Fruit fly (Drosophila melanogaster) whole organism, prepupa: ENCODE results near the gene wdb.

ENCODE experiments used
- CG10631 ChIP-seq: fragments of 200-800 bp; sonication (Bioruptor generic); optimal IDR thresholded peaks from 2 replicates; lab custom pipeline; 2016; ENCODE audit warnings: missing biosample characterization, missing genetic modification characterization
- CG10669 ChIP-seq: fragments of 200-800 bp; sonication (Bioruptor generic); optimal IDR thresholded peaks from 3 replicates; lab custom pipeline; 2018; ENCODE audit warnings: missing biosample characterization, mild to moderate bottlenecking, missing genetic modification characterization, moderate library complexity
- CG11294 ChIP-seq: fragments of 200-800 bp; sonication (Bioruptor generic); IDR thresholded peaks from 2 replicates; pipeline ENCODE4 v1.3.6; 2022; ENCODE audit warnings: missing biosample characterization, missing genetic modification characterization
- CG11762 ChIP-seq: fragments of 200-800 bp; sonication (Bioruptor generic); optimal IDR thresholded peaks from 3 replicates; lab custom pipeline; 2016; ENCODE audit warnings: missing biosample characterization, missing genetic modification characterization; ENCODE audit not compliant: insufficient read depth
- CG15336 ChIP-seq: fragments of 200-800 bp; sonication (Bioruptor generic); IDR thresholded peaks from 2 replicates; pipeline ENCODE4 v1.3.6; 2022; ENCODE audit warnings: missing biosample characterization, missing genetic modification characterization
- CG1621 ChIP-seq: fragments of 200-800 bp; sonication (Bioruptor generic); optimal IDR thresholded peaks from 3 replicates; lab custom pipeline; 2018; ENCODE audit warnings: missing biosample characterization, mild to moderate bottlenecking, missing genetic modification characterization
- CG16779 ChIP-seq: fragments of 200-800 bp; sonication (Bioruptor generic); optimal IDR thresholded peaks from 3 replicates; lab custom pipeline; 2017; ENCODE audit warnings: missing biosample characterization, mild to moderate bottlenecking, missing genetic modification characterization
- CG3032 ChIP-seq: fragments of 200-800 bp; optimal IDR thresholded peaks from 2 replicates; lab custom pipeline; 2019; ENCODE audit warnings: missing biosample characterization, mild to moderate bottlenecking, missing genetic modification characterization, moderate library complexity
- CG31627 ChIP-seq: fragments of 200-800 bp; sonication (Bioruptor generic); optimal IDR thresholded peaks from 3 replicates; lab custom pipeline; 2016; ENCODE audit warnings: missing biosample characterization, missing genetic modification characterization
- CG32006 ChIP-seq: fragments of 200-800 bp; sonication (Bioruptor generic); optimal IDR thresholded peaks from 3 replicates; lab custom pipeline; 2017; ENCODE audit warnings: missing biosample characterization, mild to moderate bottlenecking, missing genetic modification characterization
- CG34406 ChIP-seq: fragments of 200-800 bp; sonication (Bioruptor generic); optimal IDR thresholded peaks from 3 replicates; lab custom pipeline; 2016; ENCODE audit warnings: missing biosample characterization, missing genetic modification characterization
- CG3919 ChIP-seq: fragments of 200-800 bp; sonication (Bioruptor generic); optimal IDR thresholded peaks from 3 replicates; lab custom pipeline; 2016; ENCODE audit warnings: missing biosample characterization, missing genetic modification characterization
- CG6163 ChIP-seq: fragments of 200-800 bp; sonication (Bioruptor generic); IDR thresholded peaks from 3 replicates; pipeline ENCODE4 v1.3.6; 2022; ENCODE audit warnings: missing biosample characterization, missing genetic modification characterization
- CG6276 ChIP-seq: fragments of 200-800 bp; sonication (Bioruptor generic); optimal IDR thresholded peaks from 2 replicates; lab custom pipeline; 2017; ENCODE audit warnings: missing biosample characterization, mild to moderate bottlenecking, missing genetic modification characterization
- CG6792 ChIP-seq: fragments of 200-800 bp; sonication (Bioruptor generic); optimal IDR thresholded peaks from 3 replicates; lab custom pipeline; 2016; ENCODE audit warnings: missing biosample characterization, missing genetic modification characterization
- CG6808 ChIP-seq: fragments of 200-800 bp; sonication (Bioruptor generic); optimal IDR thresholded peaks from 3 replicates; lab custom pipeline; 2017; ENCODE audit warnings: missing biosample characterization, missing genetic modification characterization, mild to moderate bottlenecking, moderate library complexity, missing genetic modification reagents
- CG6854 ChIP-seq: fragments of 200-800 bp; sonication (Bioruptor generic); optimal IDR thresholded peaks from 2 replicates; lab custom pipeline; 2017; ENCODE audit warnings: missing biosample characterization, mild to moderate bottlenecking, missing genetic modification characterization
- CG8119 ChIP-seq: fragments of 200-800 bp; sonication (Bioruptor generic); IDR thresholded peaks from 3 replicates; pipeline ENCODE4 v1.3.6; 2022; ENCODE audit warnings: missing biosample characterization, missing genetic modification characterization
- CG8319 ChIP-seq: fragments of 200-800 bp; sonication (Bioruptor generic); optimal IDR thresholded peaks from 3 replicates; lab custom pipeline; 2016; ENCODE audit warnings: missing biosample characterization, missing genetic modification characterization
- CG8632 ChIP-seq: fragments of 200-800 bp; sonication (Bioruptor generic); optimal IDR thresholded peaks from 3 replicates; lab custom pipeline; 2016; ENCODE audit warnings: missing biosample characterization, missing genetic modification characterization
- CG9139 ChIP-seq: fragments of 200-800 bp; sonication (Bioruptor generic); optimal IDR thresholded peaks from 3 replicates; lab custom pipeline; 2017; ENCODE audit warnings: missing biosample characterization, mild to moderate bottlenecking, missing genetic modification characterization
- Eip75B ChIP-seq: fragments of 200-800 bp; sonication (Bioruptor generic); optimal IDR thresholded peaks from 3 replicates; lab custom pipeline; 2016; ENCODE audit warnings: missing biosample characterization, missing genetic modification characterization
- Eip78C ChIP-seq: fragments of 200-800 bp; sonication (Bioruptor generic); peaks from one replicate; lab custom pipeline; 2016; ENCODE audit warnings: missing biosample characterization, missing genetic modification characterization
- Eip93F ChIP-seq: fragments of 200-800 bp; sonication (Bioruptor generic); optimal IDR thresholded peaks from 2 replicates; lab custom pipeline; 2016; ENCODE audit warnings: missing biosample characterization, mild to moderate bottlenecking, missing genetic modification characterization
- Ets21C ChIP-seq: fragments of 200-800 bp; sonication (Bioruptor generic); optimal IDR thresholded peaks from 3 replicates; lab custom pipeline; 2016; ENCODE audit warnings: missing biosample characterization, missing genetic modification characterization
- Ets96B ChIP-seq: fragments of 200-800 bp; optimal IDR thresholded peaks from 2 replicates; lab custom pipeline; 2019; ENCODE audit warnings: missing biosample characterization, mild to moderate bottlenecking, missing genetic modification characterization, moderate library complexity
- Gug ChIP-seq: fragments of 200-800 bp; sonication (Bioruptor generic); IDR thresholded peaks from 2 replicates; pipeline ENCODE4 v1.3.6; 2022; ENCODE audit warnings: missing biosample characterization, missing genetic modification characterization
- Hr38 ChIP-seq: sonication (Bioruptor generic); optimal IDR thresholded peaks from 2 replicates; lab custom pipeline; 2016; ENCODE audit warnings: missing biosample characterization, missing genetic modification characterization
- Hr39 ChIP-seq: fragments of 200-800 bp; sonication (Bioruptor generic); optimal IDR thresholded peaks from 2 replicates; lab custom pipeline; 2016; ENCODE audit warnings: missing biosample characterization, missing genetic modification characterization
- Lpt ChIP-seq: fragments of 200-800 bp; sonication (Bioruptor generic); optimal IDR thresholded peaks from 3 replicates; lab custom pipeline; 2016; ENCODE audit warnings: missing biosample characterization, missing genetic modification characterization
- Met ChIP-seq: fragments of 200-800 bp; sonication (Bioruptor generic); optimal IDR thresholded peaks from 3 replicates; lab custom pipeline; 2016; ENCODE audit warnings: missing biosample characterization, missing genetic modification characterization
- OdsH ChIP-seq: fragments of 200-800 bp; sonication (Bioruptor generic); optimal IDR thresholded peaks from 3 replicates; lab custom pipeline; 2016; ENCODE audit warnings: missing biosample characterization, missing genetic modification characterization
- Smox ChIP-seq: fragments of 200-800 bp; sonication (Bioruptor generic); optimal IDR thresholded peaks from 3 replicates; lab custom pipeline; 2016; ENCODE audit warnings: missing biosample characterization, missing genetic modification characterization
- Sox102F ChIP-seq: fragments of 200-800 bp; sonication (Bioruptor generic); optimal IDR thresholded peaks from 2 replicates; lab custom pipeline; 2016; ENCODE audit warnings: missing biosample characterization, mild to moderate bottlenecking, missing genetic modification characterization
- Sox14 ChIP-seq: fragments of 200-800 bp; sonication (Bioruptor generic); optimal IDR thresholded peaks from 3 replicates; lab custom pipeline; 2016; ENCODE audit warnings: missing biosample characterization, missing genetic modification characterization
- achi ChIP-seq: fragments of 200-800 bp; sonication (Bioruptor generic); optimal IDR thresholded peaks from 3 replicates; lab custom pipeline; 2016; ENCODE audit warnings: missing biosample characterization, missing genetic modification characterization
- acj6 ChIP-seq: fragments of 200-800 bp; sonication (Bioruptor generic); optimal IDR thresholded peaks from 3 replicates; lab custom pipeline; 2016; ENCODE audit warnings: missing biosample characterization, missing genetic modification characterization
- cyc ChIP-seq: fragments of 200-800 bp; sonication (Bioruptor generic); optimal IDR thresholded peaks from 3 replicates; lab custom pipeline; 2016; ENCODE audit warnings: missing biosample characterization, missing genetic modification characterization
- dsx ChIP-seq: fragments of 200-800 bp; optimal IDR thresholded peaks from 3 replicates; lab custom pipeline; 2019; ENCODE audit warnings: missing biosample characterization, mild to moderate bottlenecking, missing genetic modification characterization, moderate library complexity; ENCODE audit not compliant: poor library complexity, severe bottlenecking
- eg ChIP-seq: fragments of 200-800 bp; sonication (Bioruptor generic); IDR thresholded peaks from 3 replicates; pipeline ENCODE4 v1.3.6; 2022; ENCODE audit warnings: missing biosample characterization, missing genetic modification characterization
- esn ChIP-seq: fragments of 200-800 bp; sonication (Bioruptor generic); optimal IDR thresholded peaks from 2 replicates; lab custom pipeline; 2016; ENCODE audit warnings: missing biosample characterization, mild to moderate bottlenecking, missing genetic modification characterization, moderate library complexity
- net ChIP-seq: fragments of 200-800 bp; sonication (Bioruptor generic); optimal IDR thresholded peaks from 3 replicates; lab custom pipeline; 2016; ENCODE audit warnings: missing biosample characterization, missing genetic modification characterization
- spab ChIP-seq: fragments of 200-800 bp; sonication (Bioruptor generic); optimal IDR thresholded peaks from 2 replicates; lab custom pipeline; 2017; ENCODE audit warnings: missing biosample characterization, mild to moderate bottlenecking, missing genetic modification characterization, missing genetic modification reagents
- svp ChIP-seq: fragments of 200-800 bp; sonication (Bioruptor generic); peaks from one replicate; lab custom pipeline; 2016; ENCODE audit warnings: missing biosample characterization, missing genetic modification characterization
- topi ChIP-seq: fragments of 200-800 bp; sonication (Bioruptor generic); optimal IDR thresholded peaks from 3 replicates; lab custom pipeline; 2016; ENCODE audit warnings: missing biosample characterization, missing genetic modification characterization
- vri ChIP-seq: fragments of 200-800 bp; sonication (Bioruptor generic); optimal IDR thresholded peaks from 3 replicates; lab custom pipeline; 2016; ENCODE audit warnings: missing biosample characterization, mild to moderate bottlenecking, missing genetic modification characterization

Gene wdb

DNA sequence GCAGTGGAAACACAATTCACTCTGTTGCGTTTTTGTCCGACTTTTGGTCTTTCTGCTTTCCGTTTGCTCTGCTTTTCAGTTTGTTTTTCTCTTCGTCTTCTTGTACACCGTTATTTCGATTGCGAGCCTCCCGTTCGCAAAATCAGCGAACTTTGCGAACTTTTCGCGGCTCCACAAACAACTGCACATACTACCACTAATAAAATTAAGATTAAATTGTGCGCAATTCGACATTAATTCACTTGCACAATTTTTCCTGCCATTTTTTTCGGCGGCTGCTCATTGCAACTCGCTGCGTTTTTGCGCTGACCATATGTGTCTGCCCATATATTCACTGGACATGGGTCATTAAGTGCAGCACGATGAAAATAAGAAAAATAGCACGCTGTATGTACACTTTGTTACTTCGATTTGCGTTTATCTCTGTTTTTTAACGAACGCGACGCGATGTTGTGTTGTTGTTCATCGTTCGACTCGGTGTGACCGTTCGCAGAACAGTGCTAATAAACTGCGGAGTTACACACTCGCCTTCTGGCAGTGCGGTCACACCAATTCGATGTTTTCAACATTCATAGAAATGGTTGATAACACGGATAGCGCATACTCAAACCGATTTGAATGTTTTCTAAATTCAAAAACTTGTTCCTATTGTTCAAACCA, 23.3 kb downstream of the wdb start, which contains the start of gene Klp98A:
TSS of gene Klp98A (minus strand) at position 486 of the 660 bp plus-strand sequence.
- peak; percentile 38 for TF ChIP-seq esn (GFP tag; lab: Kevin White, UChicago)
- TF ChIP-seq CG6808 (GFP tag; lab: Kevin White, UChicago), result no peak
- TF ChIP-seq CG8119, result no peak; the same call in 2 of the 3 replicates
- TF ChIP-seq CG6854 (GFP tag; lab: Kevin White, UChicago), result peak; percentile 50
- TF ChIP-seq CG16779 (tag; lab: Kevin White, UChicago), result no peak
- TF ChIP-seq Sox14, result peak; percentile 46
- TF ChIP-seq dsx (GFP tag; lab: Kevin White, UChicago), result peak; percentile 54
- TF ChIP-seq Eip78C (GFP tag; lab: Kevin White, UChicago), result peak; percentile 54
- no peak for TF ChIP-seq Ets96B
- TF ChIP-seq cyc (GFP tag; lab: Kevin White, UChicago), result no peak
- TF ChIP-seq Hr39 (GFP tag; lab: Kevin White, UChicago), result no peak
- no peak for TF ChIP-seq CG8632 (GFP tag; lab: Kevin White, UChicago)
- TF ChIP-seq CG15336, result peak; percentile 42; the same call in 1 of the 2 replicates
- TF ChIP-seq CG8319 (GFP tag; lab: Kevin White, UChicago), result no peak
- no peak for TF ChIP-seq CG1621 (tag; lab: Kevin White, UChicago)
- peak; percentile 28 for TF ChIP-seq vri
- TF ChIP-seq CG3032 (tag; lab: Kevin White, UChicago), result no peak
- no peak for TF ChIP-seq Gug (GFP tag; lab: Robert Waterston, UW)

DNA sequence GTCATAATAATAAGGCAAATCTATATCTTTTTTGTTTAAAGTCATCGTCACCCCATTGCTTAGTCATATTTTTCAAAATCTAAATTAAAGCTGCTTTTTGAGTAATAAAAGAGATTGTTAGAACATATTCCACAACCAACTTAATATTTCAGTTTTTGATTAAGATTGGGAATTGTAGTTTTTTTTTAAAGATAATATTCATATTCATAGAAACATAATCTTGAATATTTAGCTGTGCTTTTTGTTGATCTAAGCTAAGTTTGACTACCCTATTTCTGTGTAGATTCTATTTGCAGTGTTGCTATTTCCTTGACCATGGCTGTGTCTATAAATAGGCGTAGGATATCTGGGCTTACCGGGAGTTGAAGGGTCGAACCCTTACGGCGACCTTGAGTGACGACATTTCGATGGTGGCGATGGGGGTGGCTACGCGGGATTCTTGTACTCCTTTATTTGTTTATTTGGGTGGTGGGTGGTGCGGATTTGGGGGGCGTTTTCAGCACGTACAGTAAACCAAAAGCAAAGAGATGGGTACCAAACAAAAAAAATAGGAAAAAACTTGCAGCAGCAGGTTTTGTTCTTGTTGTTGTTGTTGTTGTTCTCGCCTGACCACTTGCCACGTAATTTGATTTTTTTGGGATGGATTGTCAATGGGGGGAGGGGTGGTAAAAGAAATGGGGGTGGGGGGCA, 23.9 kb downstream of the wdb start:
- TF ChIP-seq CG10669 (GFP tag; lab: Kevin White, UChicago) (peak; percentile 11), net (GFP tag; lab: Kevin White, UChicago) (no peak), Lpt (GFP tag; lab: Kevin White, UChicago) (no peak), OdsH (no peak), CG32006 (GFP tag; lab: Kevin White, UChicago) (no peak), topi (peak; percentile 0), CG8632 (GFP tag; lab: Kevin White, UChicago) (no peak), dsx (GFP tag; lab: Kevin White, UChicago) (no peak), CG34406 (GFP tag; lab: Kevin White, UChicago) (no peak), esn (GFP tag; lab: Kevin White, UChicago) (peak; percentile 19), Ets21C (GFP tag; lab: Kevin White, UChicago) (no peak), Sox14 (no peak), vri (no peak), CG15336 (no peak), CG9139 (GFP tag; lab: Kevin White, UChicago) (no peak), Hr38 (GFP tag; lab: Kevin White, UChicago) (no peak), Eip93F (no peak), spab (GFP tag; lab: Kevin White, UChicago) (no peak), eg (no peak), CG1621 (tag; lab: Kevin White, UChicago) (no peak), Ets96B (peak; percentile 5), CG3919 (no peak), Hr39 (GFP tag; lab: Kevin White, UChicago) (no peak), Gug (GFP tag; lab: Robert Waterston, UW) (no peak), CG11762 (GFP tag; lab: Kevin White, UChicago) (no peak), CG6808 (GFP tag; lab: Kevin White, UChicago) (no peak), CG8319 (GFP tag; lab: Kevin White, UChicago) (no peak), Smox (GFP tag; lab: Kevin White, UChicago) (no peak), acj6 (GFP tag; lab: Kevin White, UChicago) (no peak), CG6276 (no peak), CG10631 (GFP tag; lab: Kevin White, UChicago) (no peak), CG6854 (GFP tag; lab: Kevin White, UChicago) (no peak), svp (GFP tag; lab: Kevin White, UChicago) (peak; percentile 59), CG11294 (GFP tag; lab: Robert Waterston, UW) (no peak), CG8119 (no peak), Sox102F (no peak), Eip78C (GFP tag; lab: Kevin White, UChicago) (peak; percentile 68), Eip75B (GFP tag; lab: Kevin White, UChicago) (no peak), Met (GFP tag; lab: Kevin White, UChicago) (no peak), CG6792 (GFP tag; lab: Kevin White, UChicago) (no peak), CG31627 (no peak), CG6163 (0 out of 3 replicates have a peak, but pooled peaks have one; percentile 29), achi (no peak)
